Worm (Caenorhabditis elegans): Measurements from ENCODE around the gene pkc-1.

- TF ChIP-seq ama-1 (optimal IDR thresholded peaks at IDR 0.05) (no peak), flt-1 (GFP tag; IDR thresholded peaks at IDR 0.05) (no peak), aly-1 (tag; optimal IDR thresholded peaks at IDR 0.05) (no peak), ceh-36 (tag; optimal IDR thresholded peaks at IDR 0.05) (no peak), B0310.2 (tag; optimal IDR thresholded peaks at IDR 0.05) (no peak), scrt-1 (GFP tag; IDR thresholded peaks at IDR 0.05) (no peak), F13C5.2 (tag; optimal IDR thresholded peaks at IDR 0.05) (no peak), ceh-13 (GFP tag; optimal IDR thresholded peaks at IDR 0.05) (no peak), hmg-4 (GFP tag; optimal IDR thresholded peaks at IDR 0.05) (no peak)
These were observed 20.3 kb downstream of the pkc-1 start for ce11 chrV:12011686-12012085.

Measured in whole organism, early embryonic.